Fruit fly (Drosophila melanogaster): ENCODE data around the gene Icmt.

Gene Icmt

DNA sequence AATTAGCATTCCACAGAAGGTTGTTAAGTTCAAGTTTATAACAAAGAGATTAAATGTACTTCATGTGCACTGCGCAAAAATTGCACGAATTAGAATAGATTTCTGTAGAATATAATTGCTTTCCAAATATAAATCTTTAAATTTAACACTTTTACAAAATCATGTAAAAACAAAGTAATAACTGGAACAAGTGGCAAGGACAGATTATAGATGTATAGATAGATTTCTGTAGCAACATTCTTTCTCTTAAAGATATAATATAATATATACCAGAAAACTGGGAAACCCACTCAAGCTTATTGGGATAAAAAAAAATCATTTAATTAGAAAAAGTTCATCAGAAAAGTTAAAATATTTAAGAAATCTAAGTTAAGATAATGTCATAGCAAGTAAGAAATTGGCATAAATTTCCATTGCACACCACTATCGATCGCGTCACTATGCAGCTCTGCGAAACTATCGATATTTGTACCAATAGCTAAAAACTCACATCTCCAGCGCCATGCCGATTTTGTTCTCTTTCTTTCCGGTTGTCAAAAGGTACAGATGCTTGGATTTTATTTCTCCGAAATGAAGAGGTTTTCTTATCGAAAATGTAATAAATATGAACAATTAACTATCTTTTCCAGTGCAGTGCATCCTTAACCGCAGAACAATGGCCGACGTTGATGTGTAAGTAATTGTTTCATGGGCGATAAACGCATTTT, 4.9 kb downstream of the Icmt start, which contains the start of gene RpS12 (continued):
- TF ChIP-seq ATbp (GFP tag; optimal IDR thresholded peaks at IDR 0.05) (peak; percentile 72), schlank (tag; optimal IDR thresholded peaks at IDR 0.05) (peak; percentile 84), CG18011 (GFP tag; optimal IDR thresholded peaks at IDR 0.05) (peak; percentile 67), Jarid2 (GFP tag; optimal IDR thresholded peaks at IDR 0.05) (peak; percentile 70), Doc3 (GFP tag; IDR thresholded peaks at IDR 0.05; ENCODE audit: partially characterized antibody) (peak; percentile 52; the same call in 1 of the 3 replicates), HLH4C (GFP tag; IDR thresholded peaks at IDR 0.05; ENCODE audit: partially characterized antibody) (peak; percentile 75), CkIIα-i1 (GFP tag; IDR thresholded peaks at IDR 0.05) (0 out of 2 replicates have a peak, but pooled peaks have one; percentile 38), grn (GFP tag; optimal IDR thresholded peaks at IDR 0.05) (no peak), zfh2 (GFP tag; optimal IDR thresholded peaks at IDR 0.05) (peak; percentile 78), nau (GFP tag; optimal IDR thresholded peaks at IDR 0.05) (peak; percentile 81), CG11696 (GFP tag; IDR thresholded peaks at IDR 0.05) (no peak), Sin3A (optimal IDR thresholded peaks at IDR 0.05) (no peak), wek (GFP tag; optimal IDR thresholded peaks at IDR 0.05) (peak; percentile 88), nerfin-1 (tag; optimal IDR thresholded peaks at IDR 0.05) (peak; percentile 69), ac (GFP tag; optimal IDR thresholded peaks at IDR 0.05) (peak; percentile 50), chinmo (GFP tag; IDR thresholded peaks at IDR 0.05; ENCODE audit: partially characterized antibody) (peak; percentile 60; the same call in 1 of the 4 replicates), al (GFP tag; IDR thresholded peaks at IDR 0.05) (peak; percentile 58), Hsf (GFP tag; optimal IDR thresholded peaks at IDR 0.05) (peak; percentile 85), inv (GFP tag; IDR thresholded peaks at IDR 0.05; ENCODE audit: partially characterized antibody) (peak; percentile 82), CG17612 (GFP tag; IDR thresholded peaks at IDR 0.05) (no peak), NfI (GFP tag; optimal IDR thresholded peaks at IDR 0.05) (peak; percentile 91), CG18262 (tag; optimal IDR thresholded peaks at IDR 0.05) (peak; percentile 41), Deaf1 (tag; optimal IDR thresholded peaks at IDR 0.05) (peak; percentile 13), eve (GFP tag; optimal IDR thresholded peaks at IDR 0.05) (peak in 1 of 2 experiments; percentile 81), sim (GFP tag; IDR thresholded peaks at IDR 0.05) (0 out of 2 replicates have a peak, but pooled peaks have one; percentile 25), CG9932 (GFP tag; IDR thresholded peaks at IDR 0.05) (peak; percentile 92), CG6813 (GFP tag; optimal IDR thresholded peaks at IDR 0.05) (peak; percentile 87), dysf (GFP tag; IDR thresholded peaks at IDR 0.05) (peak; percentile 69), Gug (GFP tag; IDR thresholded peaks at IDR 0.05) (no peak), twi (tag; optimal IDR thresholded peaks at IDR 0.05) (peak; percentile 24), Tbp (GFP tag; optimal IDR thresholded peaks at IDR 0.05) (no peak), bcd (GFP tag; optimal IDR thresholded peaks at IDR 0.05) (peak; percentile 86), CG16863 (GFP tag; optimal IDR thresholded peaks at IDR 0.05) (peak; percentile 35), cwo (GFP tag; optimal IDR thresholded peaks at IDR 0.05) (peak; percentile 25), Ada2b (GFP tag; IDR thresholded peaks at IDR 0.05) (peak; percentile 62), CG32772 (GFP tag; IDR thresholded peaks at IDR 0.05) (peak; percentile 62), CG4282 (GFP tag; optimal IDR thresholded peaks at IDR 0.05) (peak; percentile 62), dmrt11E (tag; optimal IDR thresholded peaks at IDR 0.05) (peak; percentile 65), wdn (GFP tag; IDR thresholded peaks at IDR 0.05) (peak; percentile 57), CG8089 (GFP tag; optimal IDR thresholded peaks at IDR 0.05) (peak; percentile 83), Abd-B (GFP tag; optimal IDR thresholded peaks at IDR 0.05) (no peak), Mes4 (GFP tag; optimal IDR thresholded peaks at IDR 0.05) (peak; percentile 86), CG16815 (GFP tag; optimal IDR thresholded peaks at IDR 0.05) (peak; percentile 11), CG2678 (tag; optimal IDR thresholded peaks at IDR 0.05) (peak; percentile 60), CG31441 (GFP tag; IDR thresholded peaks at IDR 0.05) (peak; percentile 47), CG1024 (GFP tag; IDR thresholded peaks at IDR 0.05) (peak; percentile 70), gt (GFP tag; IDR thresholded peaks at IDR 0.05) (no peak), CG14667 (GFP tag; IDR thresholded peaks at IDR 0.05) (peak; percentile 46), CG12219 (GFP tag; optimal IDR thresholded peaks at IDR 0.05) (peak; percentile 72)

All from whole organism, embryonic.